Fruit fly (Drosophila melanogaster): ENCODE data around the gene CG10300.

DNA sequence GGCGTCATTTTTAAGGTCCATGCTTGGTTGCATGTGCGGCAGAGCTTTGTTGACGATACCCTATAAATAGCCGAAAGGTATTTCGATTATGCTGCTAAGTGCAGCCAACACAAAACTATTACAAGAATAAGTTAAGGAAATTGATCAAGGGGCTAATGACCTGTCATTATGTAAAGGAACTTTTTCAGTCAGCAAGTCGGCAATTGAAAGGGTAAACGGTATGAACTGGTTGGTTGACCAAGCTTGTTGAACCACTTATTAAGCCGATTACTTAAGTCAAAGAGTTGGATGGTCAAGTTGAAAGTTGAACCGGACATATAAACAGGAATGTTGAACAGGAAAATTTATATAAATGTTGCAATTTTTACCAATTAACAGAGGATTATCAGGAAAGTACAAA, 38.2 kb upstream of the CG10300 start:
- TF ChIP-seq rgr (GFP tag; optimal IDR thresholded peaks at IDR 0.05): no peak
- TF ChIP-seq usp (GFP tag; optimal IDR thresholded peaks at IDR 0.05): no peak
- TF ChIP-seq psq (GFP tag; optimal IDR thresholded peaks at IDR 0.05): no peak
- no peak for TF ChIP-seq pan (optimal IDR thresholded peaks at IDR 0.05)
- no peak for TF ChIP-seq Abd-B (GFP tag; optimal IDR thresholded peaks at IDR 0.05)
- TF ChIP-seq HLH106 (tag; optimal IDR thresholded peaks at IDR 0.05): no peak
- TF ChIP-seq Hr83 (GFP tag; optimal IDR thresholded peaks at IDR 0.05; ENCODE audit: poor library complexity, severe bottlenecking): no peak
- TF ChIP-seq h (GFP tag; optimal IDR thresholded peaks at IDR 0.05): no peak
- no peak for TF ChIP-seq dmrt93B (GFP tag; optimal IDR thresholded peaks at IDR 0.05)
